Worm (Caenorhabditis elegans) whole organism, L2 larva: ENCODE measurements around the gene poml-1.

Experiments used
- F13H6.1 ChIP-seq: sonication (generic microtip); optimal IDR thresholded peaks from 2 replicates; lab custom pipeline; 2016; ENCODE audit warnings: missing genetic modification characterization, missing compliant biosample characterization
- R02D3.7 ChIP-seq: fragments of 150-350 bp; optimal IDR thresholded peaks from 2 replicates; lab custom pipeline; 2014; ENCODE audit warnings: missing biosample characterization, missing genetic modification characterization
- Y55F3AM.14 ChIP-seq: fragments of 200-800 bp; sonication (Bioruptor generic); optimal IDR thresholded peaks from 2 replicates; lab custom pipeline; 2018; ENCODE audit warnings: mild to moderate bottlenecking, missing genetic modification characterization, missing compliant biosample characterization
- ZK546.5 ChIP-seq: sonication (generic microtip); optimal IDR thresholded peaks from 2 replicates; lab custom pipeline; 2017; ENCODE audit warnings: missing biosample characterization, missing genetic modification characterization
- alr-1 ChIP-seq: fragments of 150-350 bp; optimal IDR thresholded peaks from 2 replicates; lab custom pipeline; 2014; ENCODE audit warnings: missing biosample characterization, missing genetic modification characterization
- blmp-1 ChIP-seq: sonication (generic microtip); optimal IDR thresholded peaks from 2 replicates; lab custom pipeline; 2017; ENCODE audit warnings: missing genetic modification characterization, mild to moderate bottlenecking, missing compliant biosample characterization, antibody characterized with exemption, moderate library complexity; ENCODE audit not compliant: insufficient read depth
- ceh-82 ChIP-seq: fragments of 150-350 bp; optimal IDR thresholded peaks from 2 replicates; lab custom pipeline; 2014; ENCODE audit warnings: missing biosample characterization, missing genetic modification characterization
- crh-2 ChIP-seq: sonication (generic microtip); optimal IDR thresholded peaks from 2 replicates; lab custom pipeline; 2017; ENCODE audit warnings: missing biosample characterization, missing genetic modification characterization
- dmd-4 ChIP-seq: sonication (generic microtip); optimal IDR thresholded peaks from 2 replicates; lab custom pipeline; 2017; ENCODE audit warnings: missing biosample characterization, missing genetic modification characterization
- egl-27 ChIP-seq: sonication (generic microtip); optimal IDR thresholded peaks from 3 replicates; lab custom pipeline; 2017; ENCODE audit warnings: missing biosample characterization, missing genetic modification reagents, missing genetic modification characterization
- elt-1 ChIP-seq: fragments of 150-350 bp; optimal IDR thresholded peaks from 2 replicates; lab custom pipeline; 2014; ENCODE audit warnings: missing biosample characterization, missing genetic modification characterization
- fos-1 ChIP-seq: fragments of 150-350 bp; optimal IDR thresholded peaks from 2 replicates; lab custom pipeline; 2014; ENCODE audit warnings: missing biosample characterization, missing genetic modification characterization
- gmeb-1 ChIP-seq: fragments of 150-350 bp; optimal IDR thresholded peaks from 2 replicates; lab custom pipeline; 2014; ENCODE audit warnings: missing biosample characterization, missing genetic modification characterization
- lin-11 ChIP-seq: fragments of 150-350 bp; sonication (generic microtip); optimal IDR thresholded peaks from 2 replicates; lab custom pipeline; 2014; ENCODE audit warnings: missing biosample characterization, missing genetic modification characterization, inconsistent platforms, mixed read lengths
- lin-39 ChIP-seq: fragments of 150-350 bp; optimal IDR thresholded peaks from 2 replicates; lab custom pipeline; 2014; ENCODE audit warnings: missing biosample characterization, missing genetic modification reagents, missing genetic modification characterization
- nhr-11 ChIP-seq: fragments of 150-350 bp; optimal IDR thresholded peaks from 2 replicates; lab custom pipeline; 2014; ENCODE audit warnings: missing biosample characterization, missing genetic modification characterization
- nhr-12 ChIP-seq: fragments of 150-350 bp; optimal IDR thresholded peaks from 2 replicates; lab custom pipeline; 2014; ENCODE audit warnings: missing biosample characterization, missing genetic modification characterization
- nhr-129 ChIP-seq: fragments of 150-350 bp; optimal IDR thresholded peaks from 2 replicates; lab custom pipeline; 2014; ENCODE audit warnings: missing biosample characterization, missing genetic modification characterization
- nhr-237 ChIP-seq: fragments of 150-350 bp; optimal IDR thresholded peaks from 2 replicates; lab custom pipeline; 2014; ENCODE audit warnings: missing biosample characterization, missing genetic modification characterization
- nhr-25 ChIP-seq: fragments of 150-350 bp; sonication (generic microtip); optimal IDR thresholded peaks from 3 replicates; lab custom pipeline; 2014; ENCODE audit warnings: missing biosample characterization, missing genetic modification characterization
- nhr-6 ChIP-seq: fragments of 150-350 bp; optimal IDR thresholded peaks from 2 replicates; lab custom pipeline; 2014; ENCODE audit warnings: missing biosample characterization, missing genetic modification characterization
- nhr-77 ChIP-seq: fragments of 150-350 bp; optimal IDR thresholded peaks from 2 replicates; lab custom pipeline; 2014; ENCODE audit warnings: missing biosample characterization, missing genetic modification characterization
- sem-4 ChIP-seq: fragments of 150-350 bp; optimal IDR thresholded peaks from 2 replicates; lab custom pipeline; 2014; ENCODE audit warnings: missing biosample characterization, missing genetic modification reagents, missing genetic modification characterization
- sma-3 ChIP-seq: sonication (generic microtip); optimal IDR thresholded peaks from 2 replicates; lab custom pipeline; 2016; ENCODE audit warnings: missing genetic modification reagents, missing genetic modification characterization, missing compliant biosample characterization
- sma-9 ChIP-seq, 2 experiments: fragments of 150-350 bp in 1 of 2; sonication (generic microtip) in 1 of 2; optimal IDR thresholded peaks; 2 replicates each; lab custom pipeline; 2014 to 2016; ENCODE audit warnings: missing genetic modification characterization in 2 of 2, mild to moderate bottlenecking in 1 of 2, missing biosample characterization in 1 of 2, missing compliant biosample characterization in 1 of 2, missing genetic modification reagents in 1 of 2, moderate library complexity in 1 of 2
- unc-62 ChIP-seq: fragments of 150-350 bp; optimal IDR thresholded peaks from 2 replicates; lab custom pipeline; 2014; ENCODE audit warnings: missing biosample characterization, missing genetic modification reagents, missing genetic modification characterization
- ztf-1 ChIP-seq: fragments of 200-800 bp; sonication (Bioruptor generic); conservative IDR thresholded peaks from 2 replicates; pipeline ENCODE4 v1.3.6; 2022; ENCODE audit warnings: missing genetic modification characterization, missing compliant biosample characterization
- ztf-4 ChIP-seq: fragments of 150-350 bp; optimal IDR thresholded peaks from 2 replicates; lab custom pipeline; 2014; ENCODE audit warnings: missing biosample characterization, missing genetic modification characterization

poml-1 gene

DNA sequence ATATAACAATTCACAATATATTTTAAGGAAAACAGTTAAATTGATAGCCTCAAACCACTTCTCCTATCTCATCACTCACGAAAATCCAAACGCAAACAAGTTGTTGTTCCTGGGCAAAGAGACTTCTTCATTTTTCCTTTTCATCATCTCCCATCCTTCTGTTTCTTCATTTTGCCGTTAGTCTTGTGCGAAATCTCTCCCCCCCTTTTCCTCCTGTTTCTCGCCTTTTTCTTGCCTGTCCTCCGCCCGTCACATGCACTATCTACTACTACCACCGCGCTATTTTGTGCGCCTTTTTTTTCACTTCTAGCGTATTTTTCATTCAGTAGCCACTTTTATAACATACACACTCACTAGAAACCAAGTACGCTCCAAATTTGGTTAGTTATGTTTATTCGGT lies 31.8 kb upstream of the poml-1 start (continued):
- TF ChIP-seq egl-27 (tag; lab: Kevin White, UChicago) (no peak), nhr-6 (tag; lab: Kevin White, UChicago) (no peak), nhr-129 (tag; lab: Kevin White, UChicago) (peak; percentile 77), ztf-1 (GFP tag; lab: Robert Waterston, UW) (no peak), dmd-4 (tag; lab: Kevin White, UChicago) (no peak), lin-39 (tag; lab: Kevin White, UChicago) (no peak), sma-3 (GFP tag; lab: Kevin White, UChicago) (peak; percentile 27), R02D3.7 (no peak), nhr-237 (tag; lab: Kevin White, UChicago) (no peak), unc-62 (no peak), elt-1 (tag; lab: Kevin White, UChicago) (no peak)

- TF ChIP-seq ztf-4 (tag; lab: Kevin White, UChicago) (no peak), nhr-77 (no peak), nhr-12 (tag; lab: Kevin White, UChicago) (no peak), nhr-129 (tag; lab: Kevin White, UChicago) (peak; percentile 58), ceh-82 (tag; lab: Kevin White, UChicago) (no peak), alr-1 (tag; lab: Kevin White, UChicago) (no peak), ztf-1 (GFP tag; lab: Robert Waterston, UW) (no peak), R02D3.7 (no peak), sma-3 (GFP tag; lab: Kevin White, UChicago) (no peak), nhr-25 (tag; lab: Kevin White, UChicago) (no peak), gmeb-1 (no peak), lin-11 (tag; lab: Kevin White, UChicago) (no peak), crh-2 (tag; lab: Kevin White, UChicago) (peak; percentile 58), nhr-6 (tag; lab: Kevin White, UChicago) (no peak), F13H6.1 (tag; lab: Kevin White, UChicago) (no peak)
These were observed 30.3 kb upstream of the poml-1 start for ce11 chrX:13752822-13753581.

DNA sequence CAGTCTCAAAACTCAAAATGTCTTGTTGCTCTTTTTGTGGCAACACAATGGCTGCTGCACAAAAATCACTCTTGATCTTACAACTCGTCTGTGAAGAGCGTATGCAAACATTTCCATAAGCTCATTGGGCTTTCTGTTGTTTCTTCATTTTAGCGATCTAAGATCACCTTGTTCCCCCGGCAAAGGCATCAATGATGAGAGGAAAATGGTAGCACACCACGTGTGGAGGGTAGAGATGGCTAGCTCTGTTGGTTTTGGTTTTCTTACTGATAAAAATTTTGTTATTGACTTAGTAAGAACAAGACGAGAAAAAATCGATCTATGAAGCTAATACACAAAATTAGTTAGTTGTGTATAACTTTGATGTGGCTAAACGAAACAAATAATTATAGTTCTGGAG lies 25.3 kb upstream of the poml-1 start:
- TF ChIP-seq crh-2 (tag; lab: Kevin White, UChicago) (no peak), sma-9 (GFP tag; optimal IDR thresholded peaks at IDR 0.05; lab: Kevin White, UChicago) (peak; percentile 51), sma-9 (tag; optimal IDR thresholded peaks at IDR 0.05; lab: Kevin White, UChicago) (no peak)
- TF ChIP-seq, all 48 proteins: peak for 1

ce11 chrX:13746661-13747365 lies 24.1 kb upstream of the poml-1 start, which contains the start of gene nhr-71:
nhr-71 (plus strand) TSS chrX:13747315.
- TF ChIP-seq crh-2 (tag; lab: Kevin White, UChicago) (peak; percentile 84), lin-39 (tag; lab: Kevin White, UChicago) (no peak), gmeb-1 (no peak), sem-4 (tag; lab: Kevin White, UChicago) (no peak), Y55F3AM.14 (GFP tag; lab: Kevin White, UChicago) (no peak), F13H6.1 (tag; lab: Kevin White, UChicago) (peak; percentile 10)

DNA sequence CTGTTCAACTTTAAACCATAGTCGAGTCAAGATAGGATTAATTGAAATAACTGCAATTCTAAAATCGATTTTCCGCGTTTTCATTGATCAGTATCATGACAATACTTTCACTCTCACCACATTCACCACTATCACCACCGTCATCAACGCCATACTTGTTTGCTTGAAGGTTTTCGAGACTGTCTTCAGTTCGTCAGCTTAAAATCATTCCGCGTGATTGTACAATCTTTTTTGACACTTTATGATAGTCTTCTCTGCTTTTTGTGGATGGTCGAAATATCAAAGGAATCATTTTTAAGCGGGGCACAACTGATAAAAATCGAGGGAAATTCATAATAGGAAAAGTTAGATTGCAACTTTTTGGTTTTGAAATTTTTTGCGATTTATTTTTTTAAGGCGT lies 23.5 kb upstream of the poml-1 start:
- no peak for TF ChIP-seq ZK546.5
- no peak for TF ChIP-seq nhr-11 (tag; lab: Kevin White, UChicago)
- TF ChIP-seq fos-1, result peak; percentile 40
- TF ChIP-seq ceh-82 (tag; lab: Kevin White, UChicago), result no peak
- no peak for TF ChIP-seq elt-1 (tag; lab: Kevin White, UChicago)
- TF ChIP-seq nhr-12 (tag; lab: Kevin White, UChicago), result no peak
- TF ChIP-seq nhr-25 (tag; lab: Kevin White, UChicago), result no peak
- TF ChIP-seq unc-62, result no peak
- peak; percentile 35 for TF ChIP-seq sma-9 (GFP tag; optimal IDR thresholded peaks at IDR 0.05; lab: Kevin White, UChicago)
- TF ChIP-seq sma-9 (tag; optimal IDR thresholded peaks at IDR 0.05; lab: Kevin White, UChicago), result no peak
- peak; percentile 22 for TF ChIP-seq blmp-1
- TF ChIP-seq alr-1 (tag; lab: Kevin White, UChicago), result no peak
- TF ChIP-seq, all 48 proteins: peak for 3
